Fruit fly (Drosophila melanogaster) Kc167 (cell line): Measurements from ENCODE around the gene CG4842.

ENCODE experiments used
- h ChIP-seq: fragments of >200 bp; optimal IDR thresholded peaks from 3 replicates; lab custom pipeline; 2018; ENCODE audit warnings: missing external identifiers
- insv ChIP-seq: fragments of >200 bp; optimal IDR thresholded peaks from 3 replicates; lab custom pipeline; 2018; ENCODE audit warnings: missing external identifiers
- psq ChIP-seq: fragments of >200 bp; optimal IDR thresholded peaks from 2 replicates; lab custom pipeline; 2017; ENCODE audit warnings: missing external identifiers

- TF ChIP-seq h (lab: Kevin White, UChicago): no peak
- no peak for TF ChIP-seq insv (lab: Kevin White, UChicago)
- no peak for TF ChIP-seq psq (lab: Kevin White, UChicago)
Measured at dm6 chr3L:16357860-16358259, 10.3 kb upstream of the CG4842 start.
